Worm (Caenorhabditis elegans): ENCODE results near the gene unc-130.

DNA sequence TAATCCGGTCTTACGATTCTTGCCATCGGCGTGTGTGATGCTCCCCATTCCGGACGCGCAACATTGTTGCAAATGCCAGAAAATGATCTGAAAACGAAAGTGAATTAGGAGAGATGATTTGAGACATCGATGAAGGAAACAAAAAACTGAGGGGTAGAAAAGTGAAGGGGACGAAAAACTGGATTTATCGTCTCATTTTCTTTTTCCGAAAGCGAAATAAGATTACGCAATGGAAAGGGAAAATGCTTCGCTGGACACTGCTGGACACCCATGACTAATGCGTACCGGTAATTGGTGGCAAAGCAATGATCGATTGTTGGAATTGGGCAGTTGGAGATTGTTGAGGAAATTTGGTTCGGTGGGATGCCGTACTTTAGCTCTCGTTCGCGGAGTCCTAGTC is 35.3 kb upstream of the unc-130 start:
- TF ChIP-seq zag-1 (tag; optimal IDR thresholded peaks at IDR 0.05) (no peak), unc-62 (GFP tag; optimal IDR thresholded peaks at IDR 0.05) (no peak), pqm-1 (tag; optimal IDR thresholded peaks at IDR 0.05) (no peak), ceh-28 (tag; optimal IDR thresholded peaks at IDR 0.05) (no peak)

All from whole organism, L3 larva.